Fruit fly (Drosophila melanogaster) whole organism, embryonic: ENCODE results near the gene GABA-B-R3.

Source experiments
- CG32772 ChIP-seq: fragments of 200-800 bp; sonication (Bioruptor generic); IDR thresholded peaks from 2 replicates; pipeline ENCODE4 v1.3.6; 2022; ENCODE audit warnings: missing biosample characterization, missing genetic modification characterization
- CG4282 ChIP-seq: fragments of 200-800 bp; sonication (Bioruptor generic); optimal IDR thresholded peaks from 2 replicates; lab custom pipeline; 2016; ENCODE audit warnings: missing biosample characterization, missing genetic modification characterization
- CG8924 ChIP-seq: fragments of 200-800 bp; optimal IDR thresholded peaks from 3 replicates; lab custom pipeline; 2019; ENCODE audit warnings: missing biosample characterization, mild to moderate bottlenecking, missing genetic modification characterization, moderate library complexity
- CG9437 ChIP-seq: fragments of 200-800 bp; sonication (Bioruptor generic); optimal IDR thresholded peaks from 2 replicates; lab custom pipeline; 2018; ENCODE audit warnings: missing biosample characterization, mild to moderate bottlenecking, missing genetic modification characterization
- Lhr ChIP-seq: fragments of 200-800 bp; sonication (Bioruptor generic); optimal IDR thresholded peaks from 3 replicates; lab custom pipeline; 2017; ENCODE audit warnings: mild to moderate bottlenecking, missing biosample characterization, missing genetic modification reagents, missing genetic modification characterization
- cad ChIP-seq: fragments of >200 bp; optimal IDR thresholded peaks from 2 replicates; lab custom pipeline; 2017; ENCODE audit warnings: missing biosample characterization, missing genetic modification characterization
- fd102C ChIP-seq: fragments of 200-800 bp; sonication (Bioruptor generic); optimal IDR thresholded peaks from 2 replicates; lab custom pipeline; 2018; ENCODE audit warnings: missing biosample characterization, mild to moderate bottlenecking, missing genetic modification characterization, moderate library complexity
- kay ChIP-seq: fragments of 200-800 bp; sonication (Bioruptor generic); optimal IDR thresholded peaks from 2 replicates; lab custom pipeline; 2016; ENCODE audit warnings: missing biosample characterization, missing genetic modification characterization
- salm ChIP-seq: fragments of 200-800 bp; sonication (Bioruptor generic); optimal IDR thresholded peaks from 2 replicates; lab custom pipeline; 2018; ENCODE audit warnings: missing biosample characterization, mild to moderate bottlenecking, missing genetic modification characterization
- sug ChIP-seq: fragments of 200-800 bp; optimal IDR thresholded peaks from 2 replicates; lab custom pipeline; 2019; ENCODE audit warnings: missing biosample characterization, mild to moderate bottlenecking, missing genetic modification characterization, moderate library complexity

- TF ChIP-seq CG9437 (no peak), kay (GFP tag; lab: Kevin White, UChicago) (no peak), Lhr (GFP tag; lab: Kevin White, UChicago) (no peak), salm (tag; lab: Kevin White, UChicago) (no peak), sug (tag; lab: Kevin White, UChicago) (no peak), fd102C (GFP tag; lab: Kevin White, UChicago) (no peak), CG4282 (GFP tag; lab: Kevin White, UChicago) (no peak), cad (GFP tag; lab: Kevin White, UChicago) (no peak), CG8924 (tag; lab: Kevin White, UChicago) (no peak), CG32772 (no peak)
Observed at dm6 chr2L:745785-746184, 4.0 kb upstream of the GABA-B-R3 start.
